Fruit fly (Drosophila melanogaster) whole organism, embryonic: ENCODE data around the gene anox.

Experiments used
- Abd-B ChIP-seq: fragments of 200-800 bp; sonication (Bioruptor generic); optimal IDR thresholded peaks from 2 replicates; lab custom pipeline; 2018; ENCODE audit warnings: missing biosample characterization, mild to moderate bottlenecking, missing genetic modification characterization, moderate library complexity
- Adf1 ChIP-seq: fragments of 200-800 bp; sonication (Bioruptor generic); IDR thresholded peaks from 2 replicates; pipeline ENCODE4 v1.3.6; 2022; ENCODE audit warnings: missing biosample characterization, missing genetic modification characterization
- B-H2 ChIP-seq: fragments of 200-800 bp; sonication (Bioruptor generic); optimal IDR thresholded peaks from 2 replicates; lab custom pipeline; 2018; ENCODE audit warnings: missing biosample characterization, mild to moderate bottlenecking, missing genetic modification characterization
- BEAF-32 ChIP-seq: fragments of 200-800 bp; sonication (Bioruptor generic); optimal IDR thresholded peaks from 3 replicates; lab custom pipeline; 2017; ENCODE audit warnings: missing biosample characterization, missing genetic modification characterization, mild to moderate bottlenecking, moderate library complexity, missing genetic modification reagents
- Blimp-1 ChIP-seq: fragments of 200-800 bp; sonication (Bioruptor generic); optimal IDR thresholded peaks from 3 replicates; lab custom pipeline; 2018; ENCODE audit warnings: missing biosample characterization, missing genetic modification characterization, mild to moderate bottlenecking, moderate library complexity, missing genetic modification reagents
- CG10543 ChIP-seq: fragments of 200-800 bp; sonication (Bioruptor generic); optimal IDR thresholded peaks from 3 replicates; lab custom pipeline; 2017; ENCODE audit warnings: missing biosample characterization, mild to moderate bottlenecking, missing genetic modification characterization, moderate library complexity
- CG10565 ChIP-seq: fragments of 200-800 bp; sonication (Bioruptor generic); optimal IDR thresholded peaks from 3 replicates; lab custom pipeline; 2016; ENCODE audit warnings: missing biosample characterization, mild to moderate bottlenecking, missing genetic modification characterization
- CG11085 ChIP-seq: fragments of 200-800 bp; sonication (Bioruptor generic); IDR thresholded peaks from 2 replicates; pipeline ENCODE4 v1.3.6; 2022; ENCODE audit warnings: missing biosample characterization, missing genetic modification characterization
- CG11247 ChIP-seq: fragments of 200-800 bp; sonication (Bioruptor generic); IDR thresholded peaks from 2 replicates; pipeline ENCODE4 v1.3.6; 2022; ENCODE audit warnings: missing biosample characterization, missing genetic modification characterization
- CG11504 ChIP-seq: fragments of 200-800 bp; sonication (Bioruptor generic); optimal IDR thresholded peaks from 3 replicates; lab custom pipeline; 2019; ENCODE audit warnings: missing biosample characterization, mild to moderate bottlenecking, missing genetic modification characterization, moderate library complexity
- CG12155 ChIP-seq: fragments of 200-800 bp; sonication (Bioruptor generic); optimal IDR thresholded peaks from 3 replicates; lab custom pipeline; 2016; ENCODE audit warnings: missing biosample characterization, missing genetic modification characterization
- CG15601 ChIP-seq: fragments of 200-800 bp; sonication (Bioruptor generic); optimal IDR thresholded peaks from 3 replicates; lab custom pipeline; 2019; ENCODE audit warnings: missing biosample characterization, mild to moderate bottlenecking, missing genetic modification characterization, moderate library complexity
- CG15696 ChIP-seq: fragments of 200-800 bp; sonication (Bioruptor generic); optimal IDR thresholded peaks from 2 replicates; lab custom pipeline; 2019; ENCODE audit warnings: missing biosample characterization, mild to moderate bottlenecking, missing genetic modification characterization, moderate library complexity
- CG16815 ChIP-seq: fragments of 200-800 bp; sonication (Bioruptor generic); optimal IDR thresholded peaks from 3 replicates; lab custom pipeline; 2017; ENCODE audit warnings: missing biosample characterization, mild to moderate bottlenecking, missing genetic modification characterization
- CG16863 ChIP-seq: fragments of 200-800 bp; sonication (Bioruptor generic); optimal IDR thresholded peaks from 3 replicates; lab custom pipeline; 2016; ENCODE audit warnings: missing biosample characterization, missing genetic modification characterization
- CG17186 ChIP-seq: fragments of 200-800 bp; sonication (Bioruptor generic); optimal IDR thresholded peaks from 3 replicates; lab custom pipeline; 2017; ENCODE audit warnings: missing biosample characterization, missing genetic modification reagents, missing genetic modification characterization
- CG17361 ChIP-seq: fragments of 200-800 bp; sonication (Bioruptor generic); IDR thresholded peaks from 3 replicates; pipeline ENCODE4 v1.3.6; 2022; ENCODE audit warnings: missing biosample characterization, missing genetic modification characterization
- CG17829 ChIP-seq: fragments of 200-800 bp; optimal IDR thresholded peaks from 2 replicates; lab custom pipeline; 2019; ENCODE audit warnings: missing biosample characterization, mild to moderate bottlenecking, missing genetic modification characterization, moderate library complexity
- CG1792 ChIP-seq: fragments of 200-800 bp; sonication (Bioruptor generic); optimal IDR thresholded peaks from 2 replicates; lab custom pipeline; 2016; ENCODE audit warnings: missing biosample characterization, missing genetic modification characterization
- CG18764 ChIP-seq: fragments of 200-800 bp; sonication (Bioruptor generic); optimal IDR thresholded peaks from 3 replicates; lab custom pipeline; 2016; ENCODE audit warnings: missing biosample characterization, missing genetic modification characterization
- CG2202 ChIP-seq: fragments of 200-800 bp; sonication (Bioruptor generic); optimal IDR thresholded peaks from 2 replicates; lab custom pipeline; 2018; ENCODE audit warnings: missing biosample characterization, mild to moderate bottlenecking, missing genetic modification characterization
- CG2678 ChIP-seq: fragments of 200-800 bp; sonication (Bioruptor generic); optimal IDR thresholded peaks from 3 replicates; lab custom pipeline; 2019; ENCODE audit warnings: missing biosample characterization, mild to moderate bottlenecking, missing genetic modification characterization, moderate library complexity
- CG3065 ChIP-seq: fragments of 200-800 bp; sonication (Bioruptor generic); optimal IDR thresholded peaks from 2 replicates; lab custom pipeline; 2016; ENCODE audit warnings: missing biosample characterization, missing genetic modification characterization
- CG31388 ChIP-seq: fragments of 200-800 bp; sonication (Bioruptor generic); optimal IDR thresholded peaks from 2 replicates; lab custom pipeline; 2016; ENCODE audit warnings: missing biosample characterization, missing genetic modification characterization
- CG3163 ChIP-seq: fragments of 200-800 bp; sonication (Bioruptor generic); optimal IDR thresholded peaks from 3 replicates; lab custom pipeline; 2016; ENCODE audit warnings: missing biosample characterization, missing genetic modification characterization
- CG4820 ChIP-seq: fragments of 200-800 bp; sonication (Bioruptor generic); optimal IDR thresholded peaks from 3 replicates; lab custom pipeline; 2016; ENCODE audit warnings: missing biosample characterization, missing genetic modification characterization
- CG6654 ChIP-seq: fragments of 200-800 bp; sonication (Bioruptor generic); optimal IDR thresholded peaks from 2 replicates; lab custom pipeline; 2017; ENCODE audit warnings: missing biosample characterization, mild to moderate bottlenecking, missing genetic modification characterization
- CG7556 ChIP-seq: fragments of 200-800 bp; sonication (Bioruptor generic); optimal IDR thresholded peaks from 2 replicates; lab custom pipeline; 2017; ENCODE audit warnings: missing biosample characterization, mild to moderate bottlenecking, missing genetic modification characterization
- CG8089 ChIP-seq: fragments of 200-800 bp; sonication (Bioruptor generic); optimal IDR thresholded peaks from 3 replicates; lab custom pipeline; 2016; ENCODE audit warnings: missing biosample characterization, missing genetic modification characterization
- CrebB ChIP-seq: fragments of 200-800 bp; sonication (Bioruptor generic); optimal IDR thresholded peaks from 3 replicates; lab custom pipeline; 2018; ENCODE audit warnings: missing biosample characterization, mild to moderate bottlenecking, missing genetic modification characterization
- Dfd ChIP-seq, 2 experiments: fragments of >200 bp; optimal IDR thresholded peaks; 2 replicates each; lab custom pipeline; 2017; ENCODE audit warnings: missing biosample characterization in 2 of 2, missing genetic modification characterization in 2 of 2
- Dip2 ChIP-seq: fragments of 200-800 bp; sonication (Bioruptor generic); IDR thresholded peaks from 2 replicates; pipeline ENCODE4 v1.3.6; 2022; ENCODE audit warnings: missing biosample characterization, missing genetic modification characterization
- ERR ChIP-seq: fragments of 200-800 bp; sonication (Bioruptor generic); optimal IDR thresholded peaks from 2 replicates; lab custom pipeline; 2016; ENCODE audit warnings: missing biosample characterization, missing genetic modification characterization
- Fer3 ChIP-seq: fragments of 200-800 bp; sonication (Bioruptor generic); optimal IDR thresholded peaks from 2 replicates; lab custom pipeline; 2018; ENCODE audit warnings: missing biosample characterization, mild to moderate bottlenecking, missing genetic modification characterization, moderate library complexity
- HHEX ChIP-seq: fragments of 200-800 bp; sonication (Bioruptor generic); optimal IDR thresholded peaks from 3 replicates; lab custom pipeline; 2017; ENCODE audit warnings: missing biosample characterization, mild to moderate bottlenecking, missing genetic modification characterization, missing genetic modification reagents
- HmgD ChIP-seq: fragments of 200-800 bp; sonication (Bioruptor generic); optimal IDR thresholded peaks from 3 replicates; lab custom pipeline; 2016; ENCODE audit warnings: missing biosample characterization, missing genetic modification characterization
- Mes4 ChIP-seq: fragments of 200-800 bp; sonication (Bioruptor generic); optimal IDR thresholded peaks from 2 replicates; lab custom pipeline; 2016; ENCODE audit warnings: missing biosample characterization, missing genetic modification characterization
- NC2α ChIP-seq: fragments of 200-800 bp; sonication (Bioruptor generic); optimal IDR thresholded peaks from 2 replicates; lab custom pipeline; 2016; ENCODE audit warnings: missing biosample characterization, missing genetic modification characterization
- Oli ChIP-seq: fragments of 200-800 bp; sonication (Bioruptor generic); optimal IDR thresholded peaks from 2 replicates; lab custom pipeline; 2018; ENCODE audit warnings: missing biosample characterization, mild to moderate bottlenecking, missing genetic modification characterization, moderate library complexity
- abd-A ChIP-seq: fragments of 200-800 bp; sonication (Bioruptor generic); optimal IDR thresholded peaks from 3 replicates; lab custom pipeline; 2019; ENCODE audit warnings: missing biosample characterization, mild to moderate bottlenecking, missing genetic modification characterization, moderate library complexity
- ato ChIP-seq: fragments of 200-800 bp; sonication (Bioruptor generic); IDR thresholded peaks from 2 replicates; pipeline ENCODE4 v1.3.6; 2022; ENCODE audit warnings: missing biosample characterization, missing genetic modification characterization; ENCODE audit not compliant: partially characterized antibody
- bigmax ChIP-seq: fragments of 200-800 bp; sonication (Bioruptor generic); optimal IDR thresholded peaks from 2 replicates; lab custom pipeline; 2018; ENCODE audit warnings: missing biosample characterization, mild to moderate bottlenecking, missing genetic modification characterization
- cad ChIP-seq: fragments of >200 bp; optimal IDR thresholded peaks from 2 replicates; lab custom pipeline; 2017; ENCODE audit warnings: missing biosample characterization, missing genetic modification characterization
- crol ChIP-seq: fragments of 200-800 bp; sonication (Bioruptor generic); IDR thresholded peaks from 2 replicates; pipeline ENCODE4 v1.3.6; 2022; ENCODE audit warnings: missing biosample characterization, missing genetic modification characterization
- dpn ChIP-seq, 2 experiments: fragments of 200-800 bp; sonication (Bioruptor generic); optimal IDR thresholded peaks; 3 replicates each; lab custom pipeline; 2016; ENCODE audit warnings: missing biosample characterization in 2 of 2, missing genetic modification characterization in 2 of 2
- gfzf ChIP-seq: fragments of 200-800 bp; sonication (Bioruptor generic); optimal IDR thresholded peaks from 2 replicates; lab custom pipeline; 2016; ENCODE audit warnings: missing biosample characterization, mild to moderate bottlenecking, missing genetic modification characterization, moderate library complexity
- nmo ChIP-seq: fragments of 200-800 bp; sonication (Bioruptor generic); optimal IDR thresholded peaks from 2 replicates; lab custom pipeline; 2018; ENCODE audit warnings: missing biosample characterization, mild to moderate bottlenecking, missing genetic modification characterization, moderate library complexity
- ranshi ChIP-seq: fragments of 200-800 bp; sonication (Bioruptor generic); IDR thresholded peaks from 2 replicates; pipeline ENCODE4 v1.3.6; 2022; ENCODE audit warnings: missing biosample characterization, missing genetic modification characterization
- seq ChIP-seq: fragments of 200-800 bp; sonication (Bioruptor generic); IDR thresholded peaks from 2 replicates; pipeline ENCODE4 v1.3.6; 2022; ENCODE audit warnings: missing biosample characterization, missing genetic modification characterization

Gene anox

dm6 chrX:21367363-21368072, 48.4 kb upstream of the anox start (continued):
- peak; percentile 94 for TF ChIP-seq CG11085 (GFP tag; lab: Robert Waterston, UW)
- peak; percentile 92 for TF ChIP-seq CG8089 (GFP tag; lab: Kevin White, UChicago)
- TF ChIP-seq crol (GFP tag; lab: Robert Waterston, UW): peak; percentile 63
- TF ChIP-seq CG2202: peak; percentile 94
- TF ChIP-seq B-H2 (GFP tag; lab: Kevin White, UChicago): peak; percentile 98
- peak; percentile 99 for TF ChIP-seq nmo (GFP tag; lab: Kevin White, UChicago)
- peak; percentile 98 for TF ChIP-seq Abd-B (GFP tag; lab: Kevin White, UChicago)
- peak; percentile 97 for TF ChIP-seq Adf1 (GFP tag; lab: Robert Waterston, UW)
- TF ChIP-seq HHEX (GFP tag; lab: Kevin White, UChicago): peak; percentile 98
- TF ChIP-seq CG3163 (GFP tag; lab: Kevin White, UChicago): peak; percentile 80
- TF ChIP-seq BEAF-32 (GFP tag; lab: Kevin White, UChicago): peak; percentile 26
- peak; percentile 63 for TF ChIP-seq CG10565 (GFP tag; lab: Kevin White, UChicago)
- peak; percentile 96 for TF ChIP-seq CG12155
- TF ChIP-seq CG7556 (GFP tag; lab: Kevin White, UChicago): peak; percentile 98
- peak; percentile 99 for TF ChIP-seq CG10543
- TF ChIP-seq CG4820 (GFP tag; lab: Kevin White, UChicago): peak; percentile 96
- TF ChIP-seq Oli (tag; lab: Kevin White, UChicago): peak; percentile 99
- TF ChIP-seq CG11247 (GFP tag; lab: Robert Waterston, UW): peak; percentile 94
- TF ChIP-seq CrebB (tag; lab: Kevin White, UChicago): peak; percentile 97
- peak; percentile 99 for TF ChIP-seq CG2678
- TF ChIP-seq ato: no peak
- peak; percentile 97 for TF ChIP-seq CG17829 (tag; lab: Kevin White, UChicago)
- TF ChIP-seq ERR: peak; percentile 90
- peak; percentile 86 for TF ChIP-seq CG17186 (GFP tag; lab: Kevin White, UChicago)
- peak; percentile 96 for TF ChIP-seq Blimp-1 (GFP tag; lab: Kevin White, UChicago)
- peak; percentile 93 for TF ChIP-seq Mes4 (GFP tag; lab: Kevin White, UChicago)
- TF ChIP-seq gfzf: no peak
- TF ChIP-seq abd-A (tag; lab: Kevin White, UChicago): peak; percentile 96
- peak; percentile 89 for TF ChIP-seq CG1792 (GFP tag; lab: Kevin White, UChicago)
- peak; percentile 71 for TF ChIP-seq Dip2
- peak; percentile 97 for TF ChIP-seq CG17361 (GFP tag; lab: Robert Waterston, UW)
- no peak for TF ChIP-seq cad
- TF ChIP-seq bigmax (GFP tag; lab: Kevin White, UChicago): peak; percentile 29
- peak; percentile 97 to 98 for TF ChIP-seq dpn (GFP tag; optimal IDR thresholded peaks at IDR 0.05; lab: Kevin White, UChicago)
- peak; percentile 96 for TF ChIP-seq CG16815 (GFP tag; lab: Kevin White, UChicago)
- TF ChIP-seq CG15696 (tag; lab: Kevin White, UChicago): peak; percentile 96
- no peak for TF ChIP-seq Dfd (GFP tag; optimal IDR thresholded peaks at IDR 0.05; lab: Kevin White, UChicago)
- peak; percentile 96 for TF ChIP-seq ranshi (GFP tag; lab: Robert Waterston, UW)
- TF ChIP-seq Fer3 (tag; lab: Kevin White, UChicago): peak; percentile 98
- peak; percentile 87 for TF ChIP-seq CG3065 (GFP tag; lab: Kevin White, UChicago)
- peak; percentile 96 for TF ChIP-seq CG15601 (tag; lab: Kevin White, UChicago)
- peak; percentile 89 for TF ChIP-seq NC2α (GFP tag; lab: Kevin White, UChicago)
- peak; percentile 88 for TF ChIP-seq HmgD (GFP tag; lab: Kevin White, UChicago)
- TF ChIP-seq seq (GFP tag; lab: Robert Waterston, UW): peak; percentile 98
- TF ChIP-seq CG31388 (GFP tag; lab: Kevin White, UChicago): peak; percentile 87
- peak; percentile 98 for TF ChIP-seq CG11504 (tag; lab: Kevin White, UChicago)
- peak; percentile 93 for TF ChIP-seq CG16863 (GFP tag; lab: Kevin White, UChicago)
- peak; percentile 93 for TF ChIP-seq CG18764
- TF ChIP-seq CG6654: peak; percentile 91
